Fruit fly (Drosophila melanogaster) whole organism, embryonic: ENCODE data around the gene slow.

ENCODE experiments used
- ATbp ChIP-seq: fragments of 200-800 bp; sonication (Bioruptor generic); optimal IDR thresholded peaks from 2 replicates; lab custom pipeline; 2017; ENCODE audit warnings: missing biosample characterization, mild to moderate bottlenecking, missing genetic modification characterization, missing genetic modification reagents
- Bgb ChIP-seq: fragments of 200-800 bp; sonication (Bioruptor generic); IDR thresholded peaks from 2 replicates; pipeline ENCODE4 v1.3.6; 2022; ENCODE audit warnings: missing biosample characterization, missing genetic modification characterization; ENCODE audit not compliant: partially characterized antibody
- CG11085 ChIP-seq: fragments of 200-800 bp; sonication (Bioruptor generic); IDR thresholded peaks from 2 replicates; pipeline ENCODE4 v1.3.6; 2022; ENCODE audit warnings: missing biosample characterization, missing genetic modification characterization
- CG2875 ChIP-seq: fragments of 200-800 bp; sonication (Bioruptor generic); optimal IDR thresholded peaks from 2 replicates; lab custom pipeline; 2017; ENCODE audit warnings: missing biosample characterization, mild to moderate bottlenecking, missing genetic modification characterization, missing genetic modification reagents
- CG7556 ChIP-seq: fragments of 200-800 bp; sonication (Bioruptor generic); optimal IDR thresholded peaks from 2 replicates; lab custom pipeline; 2017; ENCODE audit warnings: missing biosample characterization, mild to moderate bottlenecking, missing genetic modification characterization
- Dp ChIP-seq: fragments of 200-800 bp; sonication (Bioruptor generic); optimal IDR thresholded peaks from 2 replicates; lab custom pipeline; 2018; ENCODE audit warnings: missing biosample characterization, mild to moderate bottlenecking, missing genetic modification characterization, moderate library complexity
- GATAe ChIP-seq: fragments of 200-800 bp; sonication (Bioruptor generic); conservative IDR thresholded peaks from 2 replicates; pipeline ENCODE4 v1.3.6; 2022; ENCODE audit warnings: missing biosample characterization, missing genetic modification characterization
- NFAT ChIP-seq: fragments of 200-800 bp; sonication (Bioruptor generic); IDR thresholded peaks from 2 replicates; pipeline ENCODE4 v1.3.6; 2022; ENCODE audit warnings: missing biosample characterization, missing genetic modification characterization
- Optix ChIP-seq: fragments of 200-800 bp; sonication (Bioruptor generic); IDR thresholded peaks from 3 replicates; pipeline ENCODE4 v1.3.6; 2022; ENCODE audit warnings: missing biosample characterization, missing genetic modification characterization
- dmrt11E ChIP-seq: fragments of 200-800 bp; sonication (Bioruptor generic); optimal IDR thresholded peaks from 3 replicates; lab custom pipeline; 2018; ENCODE audit warnings: missing biosample characterization, mild to moderate bottlenecking, missing genetic modification characterization, moderate library complexity
- inv ChIP-seq: fragments of 200-800 bp; sonication (Bioruptor generic); IDR thresholded peaks from 2 replicates; pipeline ENCODE4 v1.3.6; 2022; ENCODE audit warnings: missing biosample characterization, missing genetic modification characterization; ENCODE audit not compliant: partially characterized antibody
- jigr1 ChIP-seq: fragments of 200-800 bp; sonication (Bioruptor generic); IDR thresholded peaks from 3 replicates; pipeline ENCODE4 v1.3.6; 2022; ENCODE audit warnings: missing biosample characterization, missing genetic modification characterization
- maf-S ChIP-seq: fragments of 200-800 bp; sonication (Bioruptor generic); optimal IDR thresholded peaks from 2 replicates; lab custom pipeline; 2016; ENCODE audit warnings: missing biosample characterization, missing genetic modification characterization
- ro ChIP-seq: fragments of 200-800 bp; sonication (Bioruptor generic); IDR thresholded peaks from 2 replicates; pipeline ENCODE4 v1.3.6; 2022; ENCODE audit warnings: missing biosample characterization, missing genetic modification characterization

DNA sequence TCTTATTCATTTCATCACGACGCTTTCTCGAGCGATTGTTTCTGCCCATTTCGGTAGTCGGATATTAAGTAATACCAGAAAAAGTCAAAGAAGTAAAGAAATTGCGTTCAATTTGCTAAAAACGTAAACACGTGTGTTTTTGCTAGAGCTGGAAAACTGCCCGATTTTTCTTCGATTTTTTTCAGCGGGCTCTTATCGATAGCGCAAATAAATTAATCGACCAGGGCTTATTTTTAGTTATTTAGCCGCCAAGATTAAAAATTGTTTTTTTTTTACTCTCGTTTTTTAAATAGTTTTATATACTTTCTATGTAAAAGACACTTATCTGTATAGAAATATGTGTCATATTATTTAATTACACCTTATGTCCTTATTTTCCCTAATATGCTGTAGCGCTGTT lies 21.7 kb downstream of the slow start, which contains the start of gene CG15019:
- no peak for TF ChIP-seq ro (GFP tag; lab: Robert Waterston, UW)
- TF ChIP-seq Bgb (GFP tag; lab: Robert Waterston, UW) = peak; percentile 71
- TF ChIP-seq GATAe (GFP tag; lab: Robert Waterston, UW) = no peak
- TF ChIP-seq jigr1 (GFP tag; lab: Robert Waterston, UW) = no peak
- peak; percentile 90 for TF ChIP-seq Dp (GFP tag; lab: Kevin White, UChicago)
- peak; percentile 26; the same call in 1 of the 2 replicates for TF ChIP-seq NFAT
- no peak for TF ChIP-seq Optix (GFP tag; lab: Robert Waterston, UW)
- no peak for TF ChIP-seq maf-S (GFP tag; lab: Kevin White, UChicago)
- no peak for TF ChIP-seq dmrt11E (tag; lab: Kevin White, UChicago)
- no peak for TF ChIP-seq CG11085 (GFP tag; lab: Robert Waterston, UW)
- no peak for TF ChIP-seq ATbp
- no peak for TF ChIP-seq CG7556 (GFP tag; lab: Kevin White, UChicago)
- no peak for TF ChIP-seq CG2875 (GFP tag; lab: Kevin White, UChicago)
- 0 out of 2 replicates have a peak, but pooled peaks have one; percentile 43 for TF ChIP-seq inv (GFP tag; lab: Robert Waterston, UW)
